Worm (Caenorhabditis elegans) whole organism, L3 larva: Measurements from ENCODE around the gene rbm-34.

Experiments used
- R02D3.7 ChIP-seq: fragments of 150-350 bp; optimal IDR thresholded peaks from 2 replicates; lab custom pipeline; 2014; ENCODE audit warnings: missing biosample characterization, missing genetic modification characterization
- aly-2 ChIP-seq: fragments of 150-350 bp; optimal IDR thresholded peaks from 2 replicates; lab custom pipeline; 2014; ENCODE audit warnings: missing biosample characterization, missing genetic modification characterization
- ama-1 ChIP-seq: fragments of 150-350 bp; optimal IDR thresholded peaks from 2 replicates; lab custom pipeline; 2018
- ceh-16 ChIP-seq: sonication (generic microtip); optimal IDR thresholded peaks from 2 replicates; lab custom pipeline; 2017; ENCODE audit warnings: missing biosample characterization, missing genetic modification characterization
- ceh-28 ChIP-seq: fragments of 150-350 bp; optimal IDR thresholded peaks from 2 replicates; lab custom pipeline; 2014; ENCODE audit warnings: missing biosample characterization, missing genetic modification reagents, missing genetic modification characterization
- egl-27 ChIP-seq: sonication (generic microtip); optimal IDR thresholded peaks from 4 replicates; lab custom pipeline; 2017; ENCODE audit warnings: missing biosample characterization, missing genetic modification reagents, missing genetic modification characterization
- egl-5 ChIP-seq: fragments of 150-350 bp; optimal IDR thresholded peaks from 2 replicates; lab custom pipeline; 2017; ENCODE audit warnings: missing biosample characterization, missing genetic modification reagents, missing genetic modification characterization, inconsistent platforms
- elt-1 ChIP-seq: fragments of 150-350 bp; optimal IDR thresholded peaks from 2 replicates; lab custom pipeline; 2014; ENCODE audit warnings: missing biosample characterization, missing genetic modification characterization
- elt-2 ChIP-seq: sonication (generic microtip); optimal IDR thresholded peaks from 2 replicates; lab custom pipeline; 2016; ENCODE audit warnings: missing genetic modification reagents, mild to moderate bottlenecking, missing genetic modification characterization, missing compliant biosample characterization
- elt-3 ChIP-seq, 3 experiments: fragments of 150-350 bp in 1 of 3; sonication (generic microtip) in 2 of 3; optimal IDR thresholded peaks; 2 replicates in 2 of 3; 4 replicates in 1 of 3; lab custom pipeline; 2014 to 2017; ENCODE audit warnings: missing biosample characterization in 3 of 3, missing genetic modification characterization in 3 of 3
- eor-1 ChIP-seq, 2 experiments: fragments of 150-350 bp; optimal IDR thresholded peaks; 2 replicates each; lab custom pipeline; 2014 to 2018; ENCODE audit warnings: missing biosample characterization in 2 of 2, missing genetic modification characterization in 2 of 2
- fkh-10 ChIP-seq: sonication (generic microtip); optimal IDR thresholded peaks from 2 replicates; lab custom pipeline; 2017; ENCODE audit warnings: missing biosample characterization, missing genetic modification reagents, missing genetic modification characterization
- fos-1 ChIP-seq: fragments of 150-350 bp; optimal IDR thresholded peaks from 2 replicates; lab custom pipeline; 2014; ENCODE audit warnings: missing biosample characterization, missing genetic modification characterization
- hmg-11 ChIP-seq: sonication (generic microtip); optimal IDR thresholded peaks from 2 replicates; lab custom pipeline; 2016; ENCODE audit warnings: missing genetic modification characterization, missing compliant biosample characterization
- lin-15B ChIP-seq: fragments of 150-350 bp; optimal IDR thresholded peaks from 2 replicates; lab custom pipeline; 2014; ENCODE audit warnings: missing biosample characterization, missing genetic modification characterization
- lin-39 ChIP-seq: fragments of 150-350 bp; optimal IDR thresholded peaks from 2 replicates; lab custom pipeline; 2018; ENCODE audit warnings: missing biosample characterization, missing genetic modification reagents, missing genetic modification characterization
- lsy-12 ChIP-seq: sonication (generic microtip); optimal IDR thresholded peaks from 2 replicates; lab custom pipeline; 2016; ENCODE audit warnings: mild to moderate bottlenecking, missing genetic modification characterization, missing compliant biosample characterization
- mml-1 ChIP-seq: fragments of 150-350 bp; sonication (generic microtip); optimal IDR thresholded peaks from 3 replicates; lab custom pipeline; 2014; ENCODE audit warnings: missing biosample characterization, missing genetic modification characterization
- nfya-1 ChIP-seq: sonication (generic microtip); optimal IDR thresholded peaks from 2 replicates; lab custom pipeline; 2017; ENCODE audit warnings: missing genetic modification characterization, mild to moderate bottlenecking, missing compliant biosample characterization, antibody characterized with exemption, moderate library complexity; ENCODE audit not compliant: insufficient read depth
- nhr-23 ChIP-seq: fragments of 150-350 bp; optimal IDR thresholded peaks from 2 replicates; lab custom pipeline; 2014; ENCODE audit warnings: missing biosample characterization, missing genetic modification reagents, missing genetic modification characterization
- nhr-237 ChIP-seq: fragments of 150-350 bp; optimal IDR thresholded peaks from 2 replicates; lab custom pipeline; 2014; ENCODE audit warnings: missing biosample characterization, missing genetic modification characterization
- nhr-25 ChIP-seq: sonication (generic microtip); optimal IDR thresholded peaks from 2 replicates; lab custom pipeline; 2017; ENCODE audit warnings: missing biosample characterization, missing genetic modification characterization
- nhr-28 ChIP-seq: fragments of 150-350 bp; optimal IDR thresholded peaks from 2 replicates; lab custom pipeline; 2014; ENCODE audit warnings: missing biosample characterization, missing genetic modification characterization
- nhr-43 ChIP-seq: sonication (generic microtip); optimal IDR thresholded peaks from 2 replicates; lab custom pipeline; 2016; ENCODE audit warnings: mild to moderate bottlenecking, missing genetic modification characterization, missing compliant biosample characterization; ENCODE audit not compliant: poor library complexity, severe bottlenecking
- nhr-67 ChIP-seq: fragments of 150-350 bp; optimal IDR thresholded peaks from 2 replicates; lab custom pipeline; 2014; ENCODE audit warnings: missing biosample characterization, missing genetic modification characterization
- pha-4 ChIP-seq: fragments of 150-350 bp; optimal IDR thresholded peaks from 2 replicates; lab custom pipeline; 2014; ENCODE audit warnings: missing biosample characterization, missing genetic modification reagents, missing genetic modification characterization
- pqm-1 ChIP-seq: fragments of 150-350 bp; optimal IDR thresholded peaks from 2 replicates; lab custom pipeline; 2017; ENCODE audit warnings: missing biosample characterization, missing genetic modification characterization, inconsistent platforms
- skn-1 ChIP-seq: fragments of 150-350 bp; optimal IDR thresholded peaks from 2 replicates; lab custom pipeline; 2014; ENCODE audit warnings: missing biosample characterization, missing genetic modification characterization
- tbx-2 ChIP-seq: sonication (generic microtip); optimal IDR thresholded peaks from 2 replicates; lab custom pipeline; 2016; ENCODE audit warnings: mild to moderate bottlenecking, missing genetic modification characterization, missing compliant biosample characterization
- unc-62 ChIP-seq: fragments of 150-350 bp; sonication (generic microtip); optimal IDR thresholded peaks from 4 replicates; lab custom pipeline; 2014; ENCODE audit warnings: missing biosample characterization, missing genetic modification reagents, missing genetic modification characterization

rbm-34 gene

DNA sequence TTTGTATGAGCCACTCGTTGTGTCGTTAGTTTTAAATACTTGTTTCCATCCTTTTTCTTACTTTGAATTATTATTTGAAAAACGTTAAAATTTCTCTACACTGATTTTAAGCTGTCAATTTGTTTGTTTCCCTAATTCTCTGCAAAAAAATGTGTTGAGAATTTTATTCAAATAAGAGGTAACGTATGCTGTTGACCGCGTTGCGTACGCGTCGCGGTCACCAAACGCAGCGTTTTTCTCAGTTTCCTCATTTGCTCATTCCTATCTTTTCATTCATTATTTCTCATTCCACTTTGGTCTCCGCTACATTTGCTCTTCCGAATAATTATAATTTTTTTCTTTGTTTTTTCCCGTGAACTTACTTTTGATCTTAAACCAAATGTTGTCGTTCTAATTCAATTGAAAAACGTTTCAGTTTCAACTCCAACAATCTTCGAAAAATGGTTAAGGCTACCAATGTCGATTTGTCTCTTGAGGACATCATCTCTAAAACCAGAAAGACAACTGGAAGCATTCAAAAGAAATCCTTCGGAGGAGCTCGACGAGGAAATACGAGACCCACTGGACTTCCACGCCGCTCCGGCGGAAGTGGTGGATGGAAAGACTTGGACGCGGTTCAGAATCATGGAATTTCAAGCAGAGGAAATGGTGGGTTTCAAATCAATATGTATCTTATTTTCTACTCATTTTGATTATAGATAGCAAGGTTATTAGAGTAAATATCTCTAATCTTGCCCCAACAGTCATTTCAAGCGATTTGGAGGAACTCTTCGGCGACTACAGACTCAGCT, 37.8 kb downstream of the rbm-34 start, which contains the start of gene aly-3:
TSS of gene aly-3 (plus strand) at position 409 of the 791 bp plus-strand sequence.
- no peak for TF ChIP-seq elt-3 (tag; optimal IDR thresholded peaks at IDR 0.05; lab: Kevin White, UChicago)
- no peak for TF ChIP-seq aly-2 (tag; lab: Kevin White, UChicago)
- TF ChIP-seq ama-1 (lab: Kevin White, UChicago), result peak; percentile 15
- peak; percentile 13 for TF ChIP-seq lin-15B (tag; lab: Kevin White, UChicago)
- peak; percentile 9 for TF ChIP-seq lin-39
- no peak for TF ChIP-seq pqm-1 (tag; lab: Kevin White, UChicago)
- TF ChIP-seq unc-62 (GFP tag; lab: Kevin White, UChicago), result no peak
- TF ChIP-seq elt-2 (tag; lab: Kevin White, UChicago), result peak; percentile 4
- no peak for TF ChIP-seq ceh-16 (tag; lab: Kevin White, UChicago)
- peak; percentile 59 for TF ChIP-seq pha-4 (tag; lab: Kevin White, UChicago)
- TF ChIP-seq nfya-1 (tag; lab: Kevin White, UChicago), result peak; percentile 63
- no peak for TF ChIP-seq egl-5 (tag; lab: Kevin White, UChicago)
- TF ChIP-seq elt-1 (tag; lab: Kevin White, UChicago), result no peak
- peak; percentile 34 for TF ChIP-seq hmg-11 (tag; lab: Kevin White, UChicago)
- no peak for TF ChIP-seq nhr-67 (tag; lab: Kevin White, UChicago)
- no peak for TF ChIP-seq nhr-43 (tag; lab: Kevin White, UChicago)
- TF ChIP-seq skn-1, result no peak

DNA sequence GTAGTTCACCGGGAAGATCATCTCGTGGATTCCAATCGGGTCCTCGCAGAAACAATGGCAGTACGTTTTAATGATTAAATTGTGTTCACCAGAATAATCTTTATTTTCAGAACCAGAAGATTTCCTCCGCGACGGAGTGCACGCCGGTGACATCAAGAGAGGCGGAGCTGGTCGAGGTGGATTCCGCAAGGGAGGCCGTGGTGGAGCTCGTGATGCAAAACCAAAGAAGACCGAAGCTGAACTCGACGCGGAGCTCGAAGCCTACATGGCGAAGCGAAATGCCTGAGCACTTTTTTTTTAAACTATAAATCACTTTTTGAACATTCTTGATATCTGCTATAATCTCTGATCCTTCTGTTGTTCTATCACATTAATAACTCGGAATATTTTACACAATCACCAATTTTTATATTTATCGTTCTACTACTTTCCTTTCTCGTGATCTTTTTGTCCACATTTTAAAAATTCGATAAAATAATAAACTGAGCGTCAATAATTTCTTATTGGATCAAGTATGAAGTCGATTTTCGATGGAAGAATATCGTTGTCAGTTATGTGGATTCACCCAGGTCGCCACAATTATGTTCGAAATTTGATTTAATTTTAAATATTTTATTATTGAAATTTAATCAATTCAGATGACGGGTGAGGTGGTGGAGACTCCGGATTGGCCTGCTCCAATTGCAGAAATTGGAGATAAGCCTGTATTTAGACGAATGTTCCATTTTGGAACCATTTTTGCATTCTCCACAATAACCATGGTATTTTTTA, 39.3 kb downstream of the rbm-34 start, which contains the start of gene dhhc-6:
TSS of gene dhhc-6 (plus strand) at position 639 of the 771 bp plus-strand sequence.
- TF ChIP-seq nhr-237 (tag; lab: Kevin White, UChicago) (no peak), lsy-12 (tag; lab: Kevin White, UChicago) (no peak), eor-1 (tag; optimal IDR thresholded peaks at IDR 0.05; lab: Kevin White, UChicago) (no peak), nhr-23 (tag; lab: Kevin White, UChicago) (no peak), ceh-28 (tag; lab: Kevin White, UChicago) (no peak), R02D3.7 (no peak), fos-1 (tag; lab: Kevin White, UChicago) (no peak)

DNA sequence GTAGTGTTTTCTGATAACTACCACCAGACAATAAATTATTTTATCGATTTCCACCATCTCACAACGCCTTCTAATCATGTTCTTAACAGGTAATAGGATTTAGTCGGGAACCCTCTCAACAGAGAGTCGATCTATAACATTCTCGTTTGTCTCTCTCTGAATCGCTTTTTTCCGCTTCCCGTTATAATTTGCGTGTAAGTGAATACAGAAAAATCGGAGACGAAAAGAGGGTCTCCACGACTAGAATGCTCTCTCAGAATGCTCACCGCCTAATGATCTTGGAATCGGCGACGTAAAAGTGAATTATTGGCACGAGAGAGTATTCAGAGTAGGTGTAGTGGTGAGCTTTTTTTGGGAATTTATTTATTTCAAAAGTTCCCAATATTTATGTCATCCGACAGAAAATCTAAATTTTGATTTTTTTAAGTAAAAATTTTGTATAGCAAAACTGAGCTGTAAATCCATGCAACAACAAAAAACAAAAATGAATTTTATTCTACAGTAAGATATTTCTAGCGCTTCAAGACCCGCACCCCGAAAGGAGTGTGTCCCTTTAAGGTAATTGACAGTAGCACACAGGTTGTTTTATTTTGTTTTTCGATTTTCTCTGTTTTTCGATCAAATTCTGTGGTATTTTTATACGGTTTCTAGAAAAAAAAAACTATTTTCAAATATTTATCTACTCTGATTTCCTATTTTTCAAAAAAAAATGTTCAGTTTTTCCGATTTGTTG, 41.7 kb downstream of the rbm-34 start:
- TF ChIP-seq mml-1, result no peak
- peak; percentile 29 for TF ChIP-seq lin-39
- TF ChIP-seq nhr-28, result no peak
- TF ChIP-seq lin-15B (tag; lab: Kevin White, UChicago), result no peak
- TF ChIP-seq R02D3.7, result no peak
- no peak for TF ChIP-seq egl-5 (tag; lab: Kevin White, UChicago)
- no peak for TF ChIP-seq ceh-16 (tag; lab: Kevin White, UChicago)
- no peak for TF ChIP-seq tbx-2
- peak; percentile 20 for TF ChIP-seq fkh-10 (GFP tag; lab: Kevin White, UChicago)
- no peak for TF ChIP-seq egl-27 (tag; lab: Kevin White, UChicago)

DNA sequence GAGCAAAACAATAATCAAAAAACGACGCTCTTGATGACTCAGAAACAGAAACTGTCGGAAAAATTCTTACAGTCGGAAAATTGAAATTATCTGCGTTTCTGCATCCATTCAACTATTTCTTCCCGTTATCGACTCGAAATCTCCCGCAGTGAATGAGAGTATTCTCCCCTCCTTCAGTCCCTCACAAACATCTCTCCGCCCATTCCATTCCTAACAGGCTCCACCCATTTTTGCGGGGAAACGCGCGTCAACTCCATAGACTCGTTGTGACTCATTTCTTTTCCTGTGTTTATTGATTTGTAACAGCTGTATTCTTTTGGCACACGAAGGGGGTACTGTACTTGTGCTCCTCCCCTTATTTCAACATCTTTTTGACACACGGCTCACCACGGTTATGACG, 42.6 kb downstream of the rbm-34 start:
- TF ChIP-seq ama-1 (lab: Kevin White, UChicago), result no peak
- peak; percentile 27 for TF ChIP-seq nhr-25 (tag; lab: Kevin White, UChicago)
- no peak for TF ChIP-seq ceh-16 (tag; lab: Kevin White, UChicago)
- TF ChIP-seq pha-4 (tag; lab: Kevin White, UChicago), result peak; percentile 13
- TF ChIP-seq nfya-1 (tag; lab: Kevin White, UChicago), result peak; percentile 42
- TF ChIP-seq, all 47 proteins: peak for 3
